Worm (Caenorhabditis elegans): ENCODE data around the gene fil-2.

Gene fil-2

ce11 chrV:6321280-6321679 is 42.4 kb downstream of the fil-2 start:
- TF ChIP-seq ets-4 (GFP tag; optimal IDR thresholded peaks at IDR 0.05) (no peak), lsy-27 (tag; optimal IDR thresholded peaks at IDR 0.05; ENCODE audit: borderline replicate concordance, insufficient read depth) (no peak), snpc-1.1 (tag; optimal IDR thresholded peaks at IDR 0.05; ENCODE audit: insufficient read depth) (no peak), gei-17 (GFP tag; optimal IDR thresholded peaks at IDR 0.05) (no peak), T07F8.4 (tag; optimal IDR thresholded peaks at IDR 0.05) (no peak), Y95B8A.8 (GFP tag; IDR thresholded peaks at IDR 0.05) (no peak), snpc-3.4 (tag; optimal IDR thresholded peaks at IDR 0.05) (no peak), madf-8 (GFP tag; conservative IDR thresholded peaks at IDR 0.05) (no peak), die-1 (tag; optimal IDR thresholded peaks at IDR 0.05) (no peak), F57A8.1 (GFP tag; optimal IDR thresholded peaks at IDR 0.05) (no peak), ztf-25 (GFP tag; IDR thresholded peaks at IDR 0.05) (no peak), egl-44 (GFP tag; IDR thresholded peaks at IDR 0.05) (no peak), nfyb-1 (GFP tag; IDR thresholded peaks at IDR 0.05) (no peak), ceh-40 (GFP tag; IDR thresholded peaks at IDR 0.05) (no peak), Y56A3A.18 (GFP tag; IDR thresholded peaks at IDR 0.05) (no peak), attf-6 (GFP tag; IDR thresholded peaks at IDR 0.05) (no peak), dpff-1 (tag; optimal IDR thresholded peaks at IDR 0.05) (no peak)

- TF ChIP-seq hsf-1 (GFP tag; IDR thresholded peaks at IDR 0.05) (0 out of 2 replicates have a peak, but pooled peaks have one; percentile 15), ceh-91 (GFP tag; IDR thresholded peaks at IDR 0.05) (no peak)
Measured at ce11 chrV:6321733-6322198, 42.9 kb downstream of the fil-2 start, which contains the start of gene T28C12.15. TSS of gene T28C12.15 (minus strand) at chrV:6321783.

ce11 chrV:6322749-6323367 is 44.0 kb downstream of the fil-2 start:
- TF ChIP-seq nhr-90 (tag; optimal IDR thresholded peaks at IDR 0.05) (no peak), K12H6.12 (tag; optimal IDR thresholded peaks at IDR 0.05) (no peak), B0261.1 (tag; optimal IDR thresholded peaks at IDR 0.05) (no peak), atf-7 (tag; optimal IDR thresholded peaks at IDR 0.05) (no peak), zim-3 (tag; optimal IDR thresholded peaks at IDR 0.05) (no peak), B0336.3 (GFP tag; IDR thresholded peaks at IDR 0.05) (no peak), cebp-1 (GFP tag; IDR thresholded peaks at IDR 0.05) (no peak), cebp-1 (tag; optimal IDR thresholded peaks at IDR 0.05) (peak; percentile 3), zfh-2 (GFP tag; conservative IDR thresholded peaks at IDR 0.05) (no peak), aptf-2 (GFP tag; conservative IDR thresholded peaks at IDR 0.05) (no peak)

ce11 chrV:6323602-6324001 is 44.8 kb downstream of the fil-2 start:
- 0 out of 2 replicates have a peak, but pooled peaks have one; percentile 71 for TF ChIP-seq madf-3 (GFP tag; IDR thresholded peaks at IDR 0.05)
- TF ChIP-seq zfh-2 (GFP tag; conservative IDR thresholded peaks at IDR 0.05) = no peak
- 0 out of 2 replicates have a peak, but pooled peaks have one; percentile 38 for TF ChIP-seq nfyb-1 (GFP tag; IDR thresholded peaks at IDR 0.05)
- no peak for TF ChIP-seq repo-1 (tag; optimal IDR thresholded peaks at IDR 0.05)
- TF ChIP-seq let-526 (GFP tag; IDR thresholded peaks at IDR 0.05) = no peak
- no peak for TF ChIP-seq akir-1 (GFP tag; optimal IDR thresholded peaks at IDR 0.05)
- TF ChIP-seq Y56A3A.18 (GFP tag; IDR thresholded peaks at IDR 0.05) = 0 out of 2 replicates have a peak, but pooled peaks have one; percentile 9
- TF ChIP-seq nfya-1 (tag; optimal IDR thresholded peaks at IDR 0.05; ENCODE audit: borderline replicate concordance, insufficient read depth) = no peak
- TF ChIP-seq ccch-3 (GFP tag; optimal IDR thresholded peaks at IDR 0.05) = no peak
- no peak for TF ChIP-seq ztf-22 (GFP tag; optimal IDR thresholded peaks at IDR 0.05)
- no peak for TF ChIP-seq T26A5.8 (tag; optimal IDR thresholded peaks at IDR 0.05)
